Worm (Caenorhabditis elegans) whole organism, mixed stage, embryonic: ENCODE measurements around the gene rpb-2.

Experiments used
- M03D4.4 ChIP-seq: sonication (generic microtip); optimal IDR thresholded peaks from 2 replicates; lab custom pipeline; 2017; ENCODE audit warnings: mild to moderate bottlenecking, missing genetic modification characterization, missing compliant biosample characterization
- bed-3 ChIP-seq: fragments of 200-800 bp; sonication (Bioruptor generic); optimal IDR thresholded peaks from 3 replicates; lab custom pipeline; 2018; ENCODE audit warnings: mild to moderate bottlenecking, missing genetic modification characterization, moderate library complexity, missing compliant biosample characterization
- blmp-1 ChIP-seq: fragments of 150-350 bp; optimal IDR thresholded peaks from 2 replicates; lab custom pipeline; 2014; ENCODE audit warnings: missing biosample characterization, missing genetic modification characterization
- ceh-39 ChIP-seq: fragments of 150-350 bp; optimal IDR thresholded peaks from 2 replicates; lab custom pipeline; 2014; ENCODE audit warnings: missing biosample characterization, missing genetic modification characterization
- ceh-43 ChIP-seq: fragments of 200-800 bp; sonication (Bioruptor generic); optimal IDR thresholded peaks from 2 replicates; lab custom pipeline; 2018; ENCODE audit warnings: mild to moderate bottlenecking, missing genetic modification characterization, moderate library complexity, missing compliant biosample characterization
- ceh-83 ChIP-seq: fragments of 200-800 bp; sonication (Bioruptor generic); optimal IDR thresholded peaks from 2 replicates; lab custom pipeline; 2018; ENCODE audit warnings: mild to moderate bottlenecking, missing genetic modification characterization, missing compliant biosample characterization
- ces-1 ChIP-seq: fragments of 150-350 bp; optimal IDR thresholded peaks from 2 replicates; lab custom pipeline; 2014; ENCODE audit warnings: missing biosample characterization, missing genetic modification reagents, missing genetic modification characterization
- cnd-1 ChIP-seq: fragments of 200-800 bp; sonication (Bioruptor generic); optimal IDR thresholded peaks from 2 replicates; lab custom pipeline; 2018; ENCODE audit warnings: mild to moderate bottlenecking, missing genetic modification characterization, missing compliant biosample characterization
- drap-1 ChIP-seq: fragments of 200-800 bp; sonication (Bioruptor generic); optimal IDR thresholded peaks from 3 replicates; lab custom pipeline; 2018; ENCODE audit warnings: mild to moderate bottlenecking, missing genetic modification characterization, missing compliant biosample characterization
- elt-1 ChIP-seq: sonication (generic microtip); optimal IDR thresholded peaks from 2 replicates; lab custom pipeline; 2017; ENCODE audit warnings: missing genetic modification characterization, mild to moderate bottlenecking, missing compliant biosample characterization, antibody characterized with exemption, moderate library complexity, borderline replicate concordance; ENCODE audit not compliant: insufficient read depth
- elt-3 ChIP-seq: fragments of 150-350 bp; optimal IDR thresholded peaks from 2 replicates; lab custom pipeline; 2014; ENCODE audit warnings: missing biosample characterization, missing genetic modification characterization
- flh-1 ChIP-seq: fragments of 200-800 bp; sonication (Bioruptor generic); optimal IDR thresholded peaks from 2 replicates; lab custom pipeline; 2018; ENCODE audit warnings: mild to moderate bottlenecking, missing genetic modification characterization, moderate library complexity, missing compliant biosample characterization
- ham-2 ChIP-seq: fragments of 200-800 bp; sonication (Bioruptor generic); optimal IDR thresholded peaks from 2 replicates; lab custom pipeline; 2018; ENCODE audit warnings: mild to moderate bottlenecking, missing genetic modification characterization, missing compliant biosample characterization
- hlh-1 ChIP-seq: fragments of 150-350 bp; optimal IDR thresholded peaks from 2 replicates; lab custom pipeline; 2014; ENCODE audit warnings: missing biosample characterization, missing genetic modification reagents, missing genetic modification characterization
- lin-13 ChIP-seq: fragments of 150-350 bp; optimal IDR thresholded peaks from 2 replicates; lab custom pipeline; 2014; ENCODE audit warnings: missing biosample characterization, missing genetic modification characterization
- lin-32 ChIP-seq: fragments of 200-800 bp; sonication (Bioruptor generic); optimal IDR thresholded peaks from 2 replicates; lab custom pipeline; 2018; ENCODE audit warnings: mild to moderate bottlenecking, missing genetic modification characterization, missing compliant biosample characterization
- lsy-2 ChIP-seq: fragments of 150-350 bp; optimal IDR thresholded peaks from 2 replicates; lab custom pipeline; 2014; ENCODE audit warnings: missing biosample characterization, missing genetic modification characterization
- mab-5 ChIP-seq: fragments of 150-350 bp; optimal IDR thresholded peaks from 2 replicates; lab custom pipeline; 2014; ENCODE audit warnings: missing biosample characterization, missing genetic modification characterization
- mep-1 ChIP-seq: fragments of 150-350 bp; optimal IDR thresholded peaks from 2 replicates; lab custom pipeline; 2017; ENCODE audit warnings: missing biosample characterization, missing genetic modification reagents, missing genetic modification characterization, inconsistent platforms
- mls-2 ChIP-seq: sonication (generic microtip); optimal IDR thresholded peaks from 2 replicates; lab custom pipeline; 2016; ENCODE audit warnings: mild to moderate bottlenecking, missing genetic modification characterization, moderate library complexity, missing compliant biosample characterization
- nhr-12 ChIP-seq: fragments of 150-350 bp; optimal IDR thresholded peaks from 2 replicates; lab custom pipeline; 2014; ENCODE audit warnings: missing biosample characterization, missing genetic modification characterization
- nhr-237 ChIP-seq: fragments of 150-350 bp; optimal IDR thresholded peaks from 2 replicates; lab custom pipeline; 2014; ENCODE audit warnings: missing biosample characterization, missing genetic modification characterization
- nhr-28 ChIP-seq: fragments of 150-350 bp; optimal IDR thresholded peaks from 2 replicates; lab custom pipeline; 2014; ENCODE audit warnings: missing biosample characterization, missing genetic modification characterization
- nhr-76 ChIP-seq: sonication (generic microtip); optimal IDR thresholded peaks from 2 replicates; lab custom pipeline; 2017; ENCODE audit warnings: missing biosample characterization, missing genetic modification characterization
- pha-4 ChIP-seq: fragments of 150-350 bp; optimal IDR thresholded peaks from 2 replicates; lab custom pipeline; 2018; ENCODE audit warnings: missing biosample characterization, missing genetic modification reagents, missing genetic modification characterization
- sem-2 ChIP-seq: fragments of 200-800 bp; sonication (Bioruptor generic); optimal IDR thresholded peaks from 2 replicates; lab custom pipeline; 2018; ENCODE audit warnings: mild to moderate bottlenecking, missing genetic modification characterization, missing compliant biosample characterization
- snpc-4 ChIP-seq: fragments of 150-350 bp; optimal IDR thresholded peaks from 2 replicates; lab custom pipeline; 2014; ENCODE audit warnings: missing biosample characterization, missing genetic modification characterization
- sptf-1 ChIP-seq: sonication (generic microtip); optimal IDR thresholded peaks from 2 replicates; lab custom pipeline; 2017; ENCODE audit warnings: mild to moderate bottlenecking, missing genetic modification characterization, moderate library complexity, missing compliant biosample characterization
- tbx-8 ChIP-seq: fragments of 200-800 bp; sonication (Bioruptor generic); optimal IDR thresholded peaks from 2 replicates; lab custom pipeline; 2018; ENCODE audit warnings: mild to moderate bottlenecking, missing genetic modification characterization, moderate library complexity, missing compliant biosample characterization
- unc-120 ChIP-seq: sonication (generic microtip); optimal IDR thresholded peaks from 2 replicates; lab custom pipeline; 2017; ENCODE audit warnings: missing genetic modification characterization, missing compliant biosample characterization; ENCODE audit not compliant: poor library complexity, severe bottlenecking
- unc-39 ChIP-seq: fragments of 150-350 bp; optimal IDR thresholded peaks from 2 replicates; lab custom pipeline; 2014; ENCODE audit warnings: missing biosample characterization, missing genetic modification characterization
- unc-62 ChIP-seq: fragments of 150-350 bp; optimal IDR thresholded peaks from 2 replicates; lab custom pipeline; 2014; ENCODE audit warnings: missing biosample characterization, missing genetic modification reagents, missing genetic modification characterization
- zip-8 ChIP-seq: fragments of 150-350 bp; optimal IDR thresholded peaks from 2 replicates; lab custom pipeline; 2014; ENCODE audit warnings: missing biosample characterization, missing genetic modification characterization
- ztf-11 ChIP-seq: fragments of 150-350 bp; optimal IDR thresholded peaks from 2 replicates; lab custom pipeline; 2014; ENCODE audit warnings: missing biosample characterization, missing genetic modification characterization

The rpb-2 gene

DNA sequence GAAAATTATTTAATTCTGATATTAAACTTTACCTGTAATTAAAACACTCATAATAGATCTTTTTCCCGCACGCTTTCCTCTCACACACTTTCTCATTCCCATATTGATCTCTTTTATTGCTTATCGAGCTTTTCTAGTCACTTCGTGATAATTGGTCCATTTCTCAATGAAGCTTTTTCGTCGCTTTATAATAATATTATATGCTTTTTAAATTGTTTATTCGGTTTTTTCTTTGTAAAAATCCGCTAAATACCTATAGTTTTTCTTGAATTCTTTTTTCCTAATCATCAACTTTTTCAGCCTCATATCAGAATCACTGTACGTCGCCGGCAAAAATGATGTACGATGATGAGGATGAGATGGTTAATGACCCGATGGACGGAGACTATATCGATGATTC is at the start of gene rpb-2:
TSS of gene rpb-2 (plus strand) at position 301 of the 400 bp plus-strand sequence.
- TF ChIP-seq cnd-1 (tag; lab: Kevin White, UChicago) (no peak), unc-120 (tag; lab: Kevin White, UChicago) (no peak), hlh-1 (tag; lab: Kevin White, UChicago) (no peak)

ce11 chrIII:4890997-4891396 is 48.4 kb upstream of the rpb-2 start, which contains the start of gene F26F4.5:
Gene F26F4.5, minus strand, starts transcription at chrIII:4891252.
- TF ChIP-seq unc-120 (tag; lab: Kevin White, UChicago) (no peak), unc-39 (tag; lab: Kevin White, UChicago) (no peak), pha-4 (tag; lab: Kevin White, UChicago) (no peak), ceh-83 (GFP tag; lab: Kevin White, UChicago) (no peak), tbx-8 (no peak), ceh-43 (GFP tag; lab: Kevin White, UChicago) (no peak), mab-5 (tag; lab: Kevin White, UChicago) (no peak), elt-1 (tag; lab: Kevin White, UChicago) (no peak), flh-1 (GFP tag; lab: Kevin White, UChicago) (no peak)

DNA sequence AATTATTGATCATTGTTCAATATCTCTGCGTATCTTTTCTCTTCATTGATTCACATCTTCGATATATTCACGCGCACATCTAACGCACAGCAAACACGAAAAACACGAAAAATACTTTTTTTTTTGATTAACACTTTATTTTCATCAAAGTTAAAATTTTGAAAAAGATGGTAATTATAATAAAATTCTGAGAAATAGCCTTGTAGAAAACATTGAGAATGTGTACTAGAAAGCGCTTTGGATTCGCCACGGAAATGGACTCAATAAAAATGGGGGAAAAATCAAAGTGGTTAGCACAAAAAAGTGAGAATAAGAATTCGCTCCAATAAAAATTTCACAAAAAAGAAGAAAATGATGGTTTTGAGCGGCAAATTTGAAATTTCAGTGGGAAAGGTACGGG is 45.8 kb upstream of the rpb-2 start, which contains the start of gene F26F4.6:
TSS of gene F26F4.6 (minus strand) at position 101 of the 400 bp plus-strand sequence.
- no peak for TF ChIP-seq sptf-1 (tag; lab: Kevin White, UChicago)
- TF ChIP-seq ham-2 = no peak
- no peak for TF ChIP-seq ceh-83 (GFP tag; lab: Kevin White, UChicago)
- no peak for TF ChIP-seq unc-62 (GFP tag; lab: Kevin White, UChicago)
- TF ChIP-seq sem-2 (GFP tag; lab: Kevin White, UChicago) = no peak
- no peak for TF ChIP-seq elt-1 (tag; lab: Kevin White, UChicago)
- no peak for TF ChIP-seq lsy-2 (tag; lab: Kevin White, UChicago)
- TF ChIP-seq drap-1 = no peak

ce11 chrIII:4895313-4895712 is 44.1 kb upstream of the rpb-2 start:
- TF ChIP-seq mab-5 (tag; lab: Kevin White, UChicago) (no peak), snpc-4 (tag; lab: Kevin White, UChicago) (no peak), mep-1 (tag; lab: Kevin White, UChicago) (no peak), nhr-12 (tag; lab: Kevin White, UChicago) (no peak), sem-2 (GFP tag; lab: Kevin White, UChicago) (no peak), unc-62 (GFP tag; lab: Kevin White, UChicago) (no peak), elt-1 (tag; lab: Kevin White, UChicago) (no peak)

DNA sequence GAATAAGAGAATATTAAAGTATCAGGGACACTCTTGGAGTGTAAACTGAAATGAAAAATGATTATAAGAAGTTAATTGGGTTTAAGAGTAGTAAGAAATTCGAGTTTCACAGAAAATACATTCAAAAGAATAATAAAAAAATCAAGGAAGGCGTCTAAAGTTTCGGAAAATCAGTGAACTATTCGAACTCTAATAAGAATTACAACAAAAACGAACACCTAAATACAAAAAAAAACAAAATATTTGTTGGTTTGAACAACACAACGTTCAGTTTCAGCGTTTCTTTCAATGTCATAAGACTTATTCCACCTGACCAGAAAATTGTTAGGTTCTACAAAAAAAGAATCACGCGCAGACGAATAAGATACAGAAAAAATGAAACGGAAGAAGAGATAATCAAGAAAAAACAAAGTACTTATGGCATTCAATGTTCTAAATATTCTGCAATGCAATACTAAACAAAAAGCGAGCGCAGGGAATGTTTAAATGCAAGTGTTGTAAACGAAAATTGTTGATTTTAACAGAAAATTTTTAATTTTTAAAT is 40.3 kb upstream of the rpb-2 start, which contains the start of gene nhl-2:
TSS of gene nhl-2 (minus strand) at position 51 of the 544 bp plus-strand sequence.
- TF ChIP-seq hlh-1 (tag; lab: Kevin White, UChicago) = no peak
- TF ChIP-seq ztf-11 (tag; lab: Kevin White, UChicago) = no peak
- no peak for TF ChIP-seq snpc-4 (tag; lab: Kevin White, UChicago)
- TF ChIP-seq zip-8 (tag; lab: Kevin White, UChicago) = no peak

DNA sequence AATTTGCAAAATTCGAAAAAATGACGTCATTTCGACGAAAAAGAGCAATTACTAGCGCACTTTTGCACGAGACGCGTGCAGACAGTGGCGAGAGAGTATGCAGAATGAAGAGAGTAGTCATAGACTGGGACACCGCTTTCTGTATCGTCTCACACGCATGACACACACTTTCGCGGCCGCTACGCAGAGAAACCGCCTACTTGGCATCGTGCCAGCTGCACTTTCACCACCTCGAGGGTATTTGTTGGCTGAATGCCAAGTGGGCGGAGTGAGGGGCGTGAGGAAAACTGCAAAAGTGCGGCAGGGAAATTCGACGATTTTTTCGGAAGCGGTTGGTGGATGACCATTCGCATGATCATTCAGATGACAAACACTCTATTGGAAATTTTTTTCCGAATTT is 39.6 kb upstream of the rpb-2 start:
- TF ChIP-seq unc-39 (tag; lab: Kevin White, UChicago) (peak; percentile 47), tbx-8 (peak; percentile 41), hlh-1 (tag; lab: Kevin White, UChicago) (peak; percentile 84), elt-1 (tag; lab: Kevin White, UChicago) (no peak), mls-2 (tag; lab: Kevin White, UChicago) (peak; percentile 83), zip-8 (tag; lab: Kevin White, UChicago) (peak; percentile 42), M03D4.4 (peak; percentile 86), ces-1 (GFP tag; lab: Kevin White, UChicago) (peak; percentile 84), nhr-76 (tag; lab: Kevin White, UChicago) (peak; percentile 29), elt-3 (tag; lab: Kevin White, UChicago) (peak; percentile 69), ceh-83 (GFP tag; lab: Kevin White, UChicago) (no peak), pha-4 (tag; lab: Kevin White, UChicago) (peak; percentile 98), mep-1 (tag; lab: Kevin White, UChicago) (peak; percentile 96), ceh-39 (tag; lab: Kevin White, UChicago) (peak; percentile 85), drap-1 (peak; percentile 84), ztf-11 (tag; lab: Kevin White, UChicago) (peak; percentile 91), nhr-28 (no peak), bed-3 (GFP tag; lab: Kevin White, UChicago) (no peak), unc-120 (tag; lab: Kevin White, UChicago) (peak; percentile 89), cnd-1 (tag; lab: Kevin White, UChicago) (peak; percentile 86), lin-32 (peak; percentile 30), ceh-43 (GFP tag; lab: Kevin White, UChicago) (peak; percentile 52), sem-2 (GFP tag; lab: Kevin White, UChicago) (no peak), snpc-4 (tag; lab: Kevin White, UChicago) (no peak), sptf-1 (tag; lab: Kevin White, UChicago) (peak; percentile 88), flh-1 (GFP tag; lab: Kevin White, UChicago) (no peak), unc-62 (GFP tag; lab: Kevin White, UChicago) (peak; percentile 95), lsy-2 (tag; lab: Kevin White, UChicago) (peak; percentile 88), blmp-1 (tag; lab: Kevin White, UChicago) (peak; percentile 89), nhr-12 (tag; lab: Kevin White, UChicago) (peak; percentile 72), nhr-237 (tag; lab: Kevin White, UChicago) (peak; percentile 97), lin-13 (tag; lab: Kevin White, UChicago) (peak; percentile 91)
